Worm (Caenorhabditis elegans) whole organism, mixed stage, embryonic: ENCODE measurements around the gene T19D7.7.

Source experiments
- M03D4.4 ChIP-seq: sonication (generic microtip); optimal IDR thresholded peaks from 2 replicates; lab custom pipeline; 2017; ENCODE audit warnings: mild to moderate bottlenecking, missing genetic modification characterization, missing compliant biosample characterization
- bed-3 ChIP-seq: fragments of 200-800 bp; sonication (Bioruptor generic); optimal IDR thresholded peaks from 3 replicates; lab custom pipeline; 2018; ENCODE audit warnings: mild to moderate bottlenecking, missing genetic modification characterization, moderate library complexity, missing compliant biosample characterization
- blmp-1 ChIP-seq: fragments of 150-350 bp; optimal IDR thresholded peaks from 2 replicates; lab custom pipeline; 2014; ENCODE audit warnings: missing biosample characterization, missing genetic modification characterization
- ceh-39 ChIP-seq: fragments of 150-350 bp; optimal IDR thresholded peaks from 2 replicates; lab custom pipeline; 2014; ENCODE audit warnings: missing biosample characterization, missing genetic modification characterization
- ceh-43 ChIP-seq: fragments of 200-800 bp; sonication (Bioruptor generic); optimal IDR thresholded peaks from 2 replicates; lab custom pipeline; 2018; ENCODE audit warnings: mild to moderate bottlenecking, missing genetic modification characterization, moderate library complexity, missing compliant biosample characterization
- ceh-83 ChIP-seq: fragments of 200-800 bp; sonication (Bioruptor generic); optimal IDR thresholded peaks from 2 replicates; lab custom pipeline; 2018; ENCODE audit warnings: mild to moderate bottlenecking, missing genetic modification characterization, missing compliant biosample characterization
- ces-1 ChIP-seq: fragments of 150-350 bp; optimal IDR thresholded peaks from 2 replicates; lab custom pipeline; 2014; ENCODE audit warnings: missing biosample characterization, missing genetic modification reagents, missing genetic modification characterization
- cnd-1 ChIP-seq: fragments of 200-800 bp; sonication (Bioruptor generic); optimal IDR thresholded peaks from 2 replicates; lab custom pipeline; 2018; ENCODE audit warnings: mild to moderate bottlenecking, missing genetic modification characterization, missing compliant biosample characterization
- drap-1 ChIP-seq: fragments of 200-800 bp; sonication (Bioruptor generic); optimal IDR thresholded peaks from 3 replicates; lab custom pipeline; 2018; ENCODE audit warnings: mild to moderate bottlenecking, missing genetic modification characterization, missing compliant biosample characterization
- elt-1 ChIP-seq: sonication (generic microtip); optimal IDR thresholded peaks from 2 replicates; lab custom pipeline; 2017; ENCODE audit warnings: missing genetic modification characterization, mild to moderate bottlenecking, missing compliant biosample characterization, antibody characterized with exemption, moderate library complexity, borderline replicate concordance; ENCODE audit not compliant: insufficient read depth
- elt-3 ChIP-seq: fragments of 150-350 bp; optimal IDR thresholded peaks from 2 replicates; lab custom pipeline; 2014; ENCODE audit warnings: missing biosample characterization, missing genetic modification characterization
- flh-1 ChIP-seq: fragments of 200-800 bp; sonication (Bioruptor generic); optimal IDR thresholded peaks from 2 replicates; lab custom pipeline; 2018; ENCODE audit warnings: mild to moderate bottlenecking, missing genetic modification characterization, moderate library complexity, missing compliant biosample characterization
- ham-2 ChIP-seq: fragments of 200-800 bp; sonication (Bioruptor generic); optimal IDR thresholded peaks from 2 replicates; lab custom pipeline; 2018; ENCODE audit warnings: mild to moderate bottlenecking, missing genetic modification characterization, missing compliant biosample characterization
- hlh-1 ChIP-seq: fragments of 150-350 bp; optimal IDR thresholded peaks from 2 replicates; lab custom pipeline; 2014; ENCODE audit warnings: missing biosample characterization, missing genetic modification reagents, missing genetic modification characterization
- lin-13 ChIP-seq: fragments of 150-350 bp; optimal IDR thresholded peaks from 2 replicates; lab custom pipeline; 2014; ENCODE audit warnings: missing biosample characterization, missing genetic modification characterization
- lin-32 ChIP-seq: fragments of 200-800 bp; sonication (Bioruptor generic); optimal IDR thresholded peaks from 2 replicates; lab custom pipeline; 2018; ENCODE audit warnings: mild to moderate bottlenecking, missing genetic modification characterization, missing compliant biosample characterization
- lsy-2 ChIP-seq: fragments of 150-350 bp; optimal IDR thresholded peaks from 2 replicates; lab custom pipeline; 2014; ENCODE audit warnings: missing biosample characterization, missing genetic modification characterization
- mab-5 ChIP-seq: fragments of 150-350 bp; optimal IDR thresholded peaks from 2 replicates; lab custom pipeline; 2014; ENCODE audit warnings: missing biosample characterization, missing genetic modification characterization
- mep-1 ChIP-seq: fragments of 150-350 bp; optimal IDR thresholded peaks from 2 replicates; lab custom pipeline; 2017; ENCODE audit warnings: missing biosample characterization, missing genetic modification reagents, missing genetic modification characterization, inconsistent platforms
- mls-2 ChIP-seq: sonication (generic microtip); optimal IDR thresholded peaks from 2 replicates; lab custom pipeline; 2016; ENCODE audit warnings: mild to moderate bottlenecking, missing genetic modification characterization, moderate library complexity, missing compliant biosample characterization
- nhr-12 ChIP-seq: fragments of 150-350 bp; optimal IDR thresholded peaks from 2 replicates; lab custom pipeline; 2014; ENCODE audit warnings: missing biosample characterization, missing genetic modification characterization
- nhr-2 ChIP-seq: fragments of 150-350 bp; optimal IDR thresholded peaks from 2 replicates; lab custom pipeline; 2014; ENCODE audit warnings: missing biosample characterization, missing genetic modification characterization
- nhr-237 ChIP-seq: fragments of 150-350 bp; optimal IDR thresholded peaks from 2 replicates; lab custom pipeline; 2014; ENCODE audit warnings: missing biosample characterization, missing genetic modification characterization
- nhr-28 ChIP-seq: fragments of 150-350 bp; optimal IDR thresholded peaks from 2 replicates; lab custom pipeline; 2014; ENCODE audit warnings: missing biosample characterization, missing genetic modification characterization
- nhr-76 ChIP-seq: sonication (generic microtip); optimal IDR thresholded peaks from 2 replicates; lab custom pipeline; 2017; ENCODE audit warnings: missing biosample characterization, missing genetic modification characterization
- pha-4 ChIP-seq: fragments of 150-350 bp; optimal IDR thresholded peaks from 2 replicates; lab custom pipeline; 2018; ENCODE audit warnings: missing biosample characterization, missing genetic modification reagents, missing genetic modification characterization
- sem-2 ChIP-seq: fragments of 200-800 bp; sonication (Bioruptor generic); optimal IDR thresholded peaks from 2 replicates; lab custom pipeline; 2018; ENCODE audit warnings: mild to moderate bottlenecking, missing genetic modification characterization, missing compliant biosample characterization
- snpc-4 ChIP-seq: fragments of 150-350 bp; optimal IDR thresholded peaks from 2 replicates; lab custom pipeline; 2014; ENCODE audit warnings: missing biosample characterization, missing genetic modification characterization
- sptf-1 ChIP-seq: sonication (generic microtip); optimal IDR thresholded peaks from 2 replicates; lab custom pipeline; 2017; ENCODE audit warnings: mild to moderate bottlenecking, missing genetic modification characterization, moderate library complexity, missing compliant biosample characterization
- tbx-8 ChIP-seq: fragments of 200-800 bp; sonication (Bioruptor generic); optimal IDR thresholded peaks from 2 replicates; lab custom pipeline; 2018; ENCODE audit warnings: mild to moderate bottlenecking, missing genetic modification characterization, moderate library complexity, missing compliant biosample characterization
- unc-120 ChIP-seq: sonication (generic microtip); optimal IDR thresholded peaks from 2 replicates; lab custom pipeline; 2017; ENCODE audit warnings: missing genetic modification characterization, missing compliant biosample characterization; ENCODE audit not compliant: poor library complexity, severe bottlenecking
- unc-39 ChIP-seq: fragments of 150-350 bp; optimal IDR thresholded peaks from 2 replicates; lab custom pipeline; 2014; ENCODE audit warnings: missing biosample characterization, missing genetic modification characterization
- unc-62 ChIP-seq: fragments of 150-350 bp; optimal IDR thresholded peaks from 2 replicates; lab custom pipeline; 2014; ENCODE audit warnings: missing biosample characterization, missing genetic modification reagents, missing genetic modification characterization
- zip-8 ChIP-seq: fragments of 150-350 bp; optimal IDR thresholded peaks from 2 replicates; lab custom pipeline; 2014; ENCODE audit warnings: missing biosample characterization, missing genetic modification characterization
- ztf-11 ChIP-seq: fragments of 150-350 bp; optimal IDR thresholded peaks from 2 replicates; lab custom pipeline; 2014; ENCODE audit warnings: missing biosample characterization, missing genetic modification characterization

The T19D7.7 gene

DNA sequence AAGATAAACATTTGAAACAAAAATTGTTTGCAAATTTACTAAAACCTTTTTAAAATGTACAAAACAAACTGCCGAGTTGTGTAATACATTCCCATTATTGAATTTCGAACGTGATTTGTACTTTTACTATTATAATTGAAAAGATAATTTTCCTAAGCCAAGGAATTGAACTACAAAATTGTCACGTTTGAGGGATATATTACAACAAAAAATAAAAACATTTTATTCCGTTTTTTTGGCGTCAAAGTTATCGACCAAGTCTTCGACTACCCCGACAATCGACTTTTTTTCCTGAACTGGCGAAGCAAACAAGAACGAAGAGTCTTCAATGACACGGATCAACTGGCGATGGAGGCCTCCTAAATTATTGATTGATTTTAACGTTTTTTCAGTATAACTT, at the start of gene T19D7.7:
Gene T19D7.7 (minus strand): TSS at position 101 of the 400 bp plus-strand sequence.
- TF ChIP-seq elt-1 (tag; lab: Kevin White, UChicago) (no peak), lin-32 (no peak), flh-1 (GFP tag; lab: Kevin White, UChicago) (no peak), zip-8 (tag; lab: Kevin White, UChicago) (no peak), drap-1 (no peak), lsy-2 (tag; lab: Kevin White, UChicago) (no peak), nhr-76 (tag; lab: Kevin White, UChicago) (no peak), pha-4 (tag; lab: Kevin White, UChicago) (no peak), nhr-237 (tag; lab: Kevin White, UChicago) (no peak), nhr-28 (tag; lab: Kevin White, UChicago) (no peak), sptf-1 (tag; lab: Kevin White, UChicago) (no peak)

DNA sequence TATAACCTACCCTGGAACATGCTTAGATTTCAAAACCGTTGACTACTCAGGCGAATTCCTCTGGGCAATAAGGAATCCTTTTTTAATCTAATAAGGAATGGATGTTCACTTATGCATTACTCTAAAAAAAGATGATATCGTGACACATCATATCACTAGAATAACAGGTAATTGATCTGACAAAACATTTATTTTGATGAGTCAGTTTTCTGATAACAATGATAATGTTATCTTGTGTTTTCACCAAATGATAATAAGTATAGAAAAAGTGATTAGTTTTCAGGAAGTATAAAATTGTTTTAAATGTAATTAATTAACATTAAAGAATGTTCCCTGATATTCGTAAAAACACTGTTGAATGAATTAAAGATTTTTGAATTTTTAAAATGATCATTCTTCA, 48.2 kb upstream of the T19D7.7 start:
- TF ChIP-seq lsy-2 (tag; lab: Kevin White, UChicago) (no peak), ham-2 (no peak), ztf-11 (tag; lab: Kevin White, UChicago) (no peak), bed-3 (GFP tag; lab: Kevin White, UChicago) (no peak), elt-3 (tag; lab: Kevin White, UChicago) (no peak), cnd-1 (no peak), hlh-1 (tag; lab: Kevin White, UChicago) (no peak), mls-2 (no peak), snpc-4 (tag; lab: Kevin White, UChicago) (no peak), ces-1 (GFP tag; lab: Kevin White, UChicago) (no peak), ceh-83 (GFP tag; lab: Kevin White, UChicago) (no peak), ceh-43 (no peak), nhr-76 (tag; lab: Kevin White, UChicago) (no peak), flh-1 (GFP tag; lab: Kevin White, UChicago) (no peak), mep-1 (no peak), ceh-39 (no peak)

DNA sequence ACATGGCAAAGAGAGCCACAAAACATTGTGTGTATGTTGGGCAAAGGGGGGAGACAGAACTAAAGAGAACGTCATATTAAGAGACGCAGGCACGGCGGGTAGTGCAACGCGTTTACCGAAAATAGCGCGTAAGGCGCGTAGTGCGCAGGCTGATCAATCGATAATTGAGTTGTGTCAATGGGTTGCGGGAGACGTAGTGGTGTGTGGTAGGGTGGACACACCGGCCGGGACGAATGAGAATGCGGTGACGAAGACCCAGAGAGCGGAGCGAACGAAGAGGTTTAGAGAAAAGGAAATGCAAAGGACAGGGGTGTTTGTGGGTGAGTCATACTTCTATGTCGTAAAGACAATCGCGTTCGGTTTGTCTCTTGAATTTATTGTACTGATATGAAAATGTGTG, 46.9 kb upstream of the T19D7.7 start:
- TF ChIP-seq elt-1 (tag; lab: Kevin White, UChicago) (no peak), snpc-4 (tag; lab: Kevin White, UChicago) (no peak), unc-62 (GFP tag; lab: Kevin White, UChicago) (peak; percentile 77), cnd-1 (peak; percentile 47), pha-4 (tag; lab: Kevin White, UChicago) (peak; percentile 91), ham-2 (no peak), nhr-76 (tag; lab: Kevin White, UChicago) (no peak), nhr-28 (tag; lab: Kevin White, UChicago) (no peak), bed-3 (GFP tag; lab: Kevin White, UChicago) (no peak), hlh-1 (tag; lab: Kevin White, UChicago) (peak; percentile 7), lin-13 (tag; lab: Kevin White, UChicago) (peak; percentile 75), ceh-43 (no peak), flh-1 (GFP tag; lab: Kevin White, UChicago) (no peak), mep-1 (peak; percentile 60), tbx-8 (GFP tag; lab: Kevin White, UChicago) (no peak), elt-3 (tag; lab: Kevin White, UChicago) (no peak), sem-2 (GFP tag; lab: Kevin White, UChicago) (no peak), ztf-11 (tag; lab: Kevin White, UChicago) (no peak), nhr-12 (tag; lab: Kevin White, UChicago) (no peak), ceh-83 (GFP tag; lab: Kevin White, UChicago) (peak; percentile 9), nhr-2 (peak; percentile 53), drap-1 (peak; percentile 62), unc-120 (tag; lab: Kevin White, UChicago) (peak; percentile 99), ceh-39 (peak; percentile 89), M03D4.4 (tag; lab: Kevin White, UChicago) (no peak), lin-32 (no peak), ces-1 (GFP tag; lab: Kevin White, UChicago) (peak; percentile 99), mls-2 (peak; percentile 49), zip-8 (tag; lab: Kevin White, UChicago) (no peak), lsy-2 (tag; lab: Kevin White, UChicago) (peak; percentile 56), blmp-1 (tag; lab: Kevin White, UChicago) (no peak), unc-39 (tag; lab: Kevin White, UChicago) (no peak), mab-5 (peak; percentile 21), sptf-1 (tag; lab: Kevin White, UChicago) (peak; percentile 57), nhr-237 (tag; lab: Kevin White, UChicago) (no peak)
- TF ChIP-seq, all 35 proteins: peak for 16
